Worm (Caenorhabditis elegans): Measurements from ENCODE around the gene faah-4.

- peak; percentile 3 for TF ChIP-seq unc-55 (GFP tag; optimal IDR thresholded peaks at IDR 0.05)
- TF ChIP-seq crh-2 (tag; optimal IDR thresholded peaks at IDR 0.05) = no peak
- TF ChIP-seq ceh-82 (tag; optimal IDR thresholded peaks at IDR 0.05) = no peak
- peak in 1 of 2 experiments; percentile 34 for TF ChIP-seq lsy-2 (tag; optimal IDR thresholded peaks at IDR 0.05)
- TF ChIP-seq elt-1 (tag; optimal IDR thresholded peaks at IDR 0.05) = no peak
- no peak for TF ChIP-seq unc-62 (GFP tag; optimal IDR thresholded peaks at IDR 0.05)
- no peak for TF ChIP-seq ztf-11 (tag; optimal IDR thresholded peaks at IDR 0.05)
- no peak for TF ChIP-seq ZK546.5 (tag; optimal IDR thresholded peaks at IDR 0.05)
- no peak for TF ChIP-seq ztf-4 (tag; optimal IDR thresholded peaks at IDR 0.05)
- no peak for TF ChIP-seq nhr-237 (tag; optimal IDR thresholded peaks at IDR 0.05)
- TF ChIP-seq aly-2 (tag; optimal IDR thresholded peaks at IDR 0.05) = no peak
- no peak for TF ChIP-seq zag-1 (tag; optimal IDR thresholded peaks at IDR 0.05)
- TF ChIP-seq nhr-10 (tag; optimal IDR thresholded peaks at IDR 0.05) = no peak
- TF ChIP-seq mab-5 (tag; optimal IDR thresholded peaks at IDR 0.05) = no peak
These were observed 8.6 kb upstream of the faah-4 start, which contains the start of gene znf-593 for ce11 chrIII:11918247-11918769.

Data from whole organism, L2 larva.